Fruit fly (Drosophila melanogaster) whole organism, prepupa: ENCODE data around the gene CG45002.

Experiments
- CG16779 ChIP-seq: fragments of 200-800 bp; sonication (Bioruptor generic); optimal IDR thresholded peaks from 3 replicates; lab custom pipeline; 2017; ENCODE audit warnings: missing biosample characterization, mild to moderate bottlenecking, missing genetic modification characterization
- CG8319 ChIP-seq: fragments of 200-800 bp; sonication (Bioruptor generic); optimal IDR thresholded peaks from 3 replicates; lab custom pipeline; 2016; ENCODE audit warnings: missing biosample characterization, missing genetic modification characterization
- OdsH ChIP-seq: fragments of 200-800 bp; sonication (Bioruptor generic); optimal IDR thresholded peaks from 3 replicates; lab custom pipeline; 2016; ENCODE audit warnings: missing biosample characterization, missing genetic modification characterization
- cyc ChIP-seq: fragments of 200-800 bp; sonication (Bioruptor generic); optimal IDR thresholded peaks from 3 replicates; lab custom pipeline; 2016; ENCODE audit warnings: missing biosample characterization, missing genetic modification characterization
- fd59A ChIP-seq: fragments of 200-800 bp; sonication (Bioruptor generic); optimal IDR thresholded peaks from 2 replicates; lab custom pipeline; 2017; ENCODE audit warnings: missing biosample characterization, mild to moderate bottlenecking, missing genetic modification characterization, missing genetic modification reagents

dm6 chrX:17023199-17023598 lies 43.3 kb downstream of the CG45002 start, which contains the start of gene CG43997:
- TF ChIP-seq fd59A (GFP tag; lab: Kevin White, UChicago) (no peak), CG8319 (no peak), OdsH (GFP tag; lab: Kevin White, UChicago) (no peak), CG16779 (tag; lab: Kevin White, UChicago) (no peak), cyc (GFP tag; lab: Kevin White, UChicago) (no peak)
